Fruit fly (Drosophila melanogaster): ENCODE data around the gene Mnt.
A peak's percentile ranks its signal among the peaks of the same experiment; 100 is the strongest.

Mnt gene

DNA sequence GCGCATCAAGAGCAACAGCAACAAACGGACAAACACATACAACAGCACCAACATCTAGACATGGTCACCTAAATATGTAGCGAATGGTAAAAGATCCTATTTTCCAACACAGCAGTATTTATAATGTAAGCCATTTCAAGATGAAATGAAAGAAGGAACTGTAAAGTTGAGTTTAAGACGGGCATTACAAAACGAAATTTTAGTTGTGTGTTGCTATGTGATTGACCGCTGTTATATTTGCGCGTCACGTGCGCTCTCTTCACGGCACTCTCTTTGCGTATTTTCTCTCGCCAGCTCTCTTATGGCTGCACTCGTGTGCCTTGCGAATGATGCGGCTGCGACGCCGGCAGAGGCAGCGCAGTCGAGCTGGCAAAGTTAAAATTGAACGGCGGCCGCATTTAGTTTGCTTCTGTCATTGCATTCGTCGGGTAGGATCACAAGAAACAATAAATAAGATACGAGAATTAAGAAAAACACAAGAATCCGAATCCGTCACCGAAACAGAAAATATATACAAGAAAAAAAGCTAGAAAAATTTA is 16.3 kb downstream of the Mnt start (continued):
- TF ChIP-seq CG32532 (GFP tag; IDR thresholded peaks at IDR 0.05): peak; percentile 71
- TF ChIP-seq disco-r (GFP tag; optimal IDR thresholded peaks at IDR 0.05): peak; percentile 34
- TF ChIP-seq CG2129 (GFP tag; IDR thresholded peaks at IDR 0.05; ENCODE audit: partially characterized antibody): no peak
- TF ChIP-seq grn (GFP tag; optimal IDR thresholded peaks at IDR 0.05): no peak
- TF ChIP-seq HLH4C (GFP tag; IDR thresholded peaks at IDR 0.05; ENCODE audit: partially characterized antibody): no peak
- TF ChIP-seq Myb (GFP tag; optimal IDR thresholded peaks at IDR 0.05): peak; percentile 40
- no peak for TF ChIP-seq CG31224 (GFP tag; IDR thresholded peaks at IDR 0.05)
- TF ChIP-seq HLHmδ (GFP tag; optimal IDR thresholded peaks at IDR 0.05): peak; percentile 41
- TF ChIP-seq CG32772 (GFP tag; IDR thresholded peaks at IDR 0.05): peak; percentile 37; the same call in 1 of the 2 replicates
- TF ChIP-seq B-H2 (GFP tag; optimal IDR thresholded peaks at IDR 0.05): no peak
- peak; percentile 78 for TF ChIP-seq gem (tag; optimal IDR thresholded peaks at IDR 0.05)
- TF ChIP-seq CG17802 (tag; optimal IDR thresholded peaks at IDR 0.05): peak; percentile 39
- TF ChIP-seq CG18764 (GFP tag; optimal IDR thresholded peaks at IDR 0.05): peak; percentile 33
- peak; percentile 61; the same call in 1 of the 3 replicates for TF ChIP-seq CG17361 (GFP tag; IDR thresholded peaks at IDR 0.05)
- no peak for TF ChIP-seq sc (optimal IDR thresholded peaks at IDR 0.05)
- peak; percentile 62 for TF ChIP-seq sc (GFP tag; optimal IDR thresholded peaks at IDR 0.05)
- TF ChIP-seq CG31441 (GFP tag; IDR thresholded peaks at IDR 0.05): peak; percentile 72
- peak; percentile 28 for TF ChIP-seq CG7987 (GFP tag; optimal IDR thresholded peaks at IDR 0.05)
- TF ChIP-seq Hr51 (GFP tag; optimal IDR thresholded peaks at IDR 0.05): peak; percentile 29 to 71
- peak; percentile 98 for TF ChIP-seq CG3163 (GFP tag; optimal IDR thresholded peaks at IDR 0.05)
- TF ChIP-seq Doc3 (GFP tag; IDR thresholded peaks at IDR 0.05; ENCODE audit: partially characterized antibody): no peak
- TF ChIP-seq CG5953 (GFP tag; IDR thresholded peaks at IDR 0.05): peak; percentile 64; the same call in 1 of the 2 replicates
- TF ChIP-seq CG14667 (GFP tag; IDR thresholded peaks at IDR 0.05): 0 out of 2 replicates have a peak, but pooled peaks have one; percentile 21
- TF ChIP-seq tgo (GFP tag; IDR thresholded peaks at IDR 0.05): peak; percentile 57
- TF ChIP-seq CG11504 (tag; optimal IDR thresholded peaks at IDR 0.05): peak; percentile 75
- TF ChIP-seq Blimp-1 (GFP tag; optimal IDR thresholded peaks at IDR 0.05): peak; percentile 51
- peak; percentile 81 for TF ChIP-seq Ets65A (GFP tag)
- TF ChIP-seq CG13894 (tag; optimal IDR thresholded peaks at IDR 0.05): no peak
- TF ChIP-seq TFAM (GFP tag; optimal IDR thresholded peaks at IDR 0.05): no peak
- TF ChIP-seq row (GFP tag; IDR thresholded peaks at IDR 0.05): peak; percentile 81
- no peak for TF ChIP-seq toy (GFP tag; IDR thresholded peaks at IDR 0.05)
- TF ChIP-seq insv (GFP tag; optimal IDR thresholded peaks at IDR 0.05): no peak
- no peak for TF ChIP-seq mld (GFP tag; IDR thresholded peaks at IDR 0.05; ENCODE audit: partially characterized antibody)
- TF ChIP-seq CG43689 (GFP tag; IDR thresholded peaks at IDR 0.05): no peak
- TF ChIP-seq CG15696 (tag; optimal IDR thresholded peaks at IDR 0.05): no peak
- no peak for TF ChIP-seq Scr (GFP tag; IDR thresholded peaks at IDR 0.05; ENCODE audit: partially characterized antibody)
- TF ChIP-seq Tbp (GFP tag; optimal IDR thresholded peaks at IDR 0.05): no peak
- TF ChIP-seq CG4854 (GFP tag; optimal IDR thresholded peaks at IDR 0.05): peak; percentile 23
- peak; percentile 70 for TF ChIP-seq Mes4 (GFP tag; optimal IDR thresholded peaks at IDR 0.05)
- TF ChIP-seq CG2678 (tag; optimal IDR thresholded peaks at IDR 0.05): peak; percentile 61
- TF ChIP-seq lola (GFP tag; optimal IDR thresholded peaks at IDR 0.05): peak in 1 of 3 experiments; percentile 54
- TF ChIP-seq Ssrp (tag; optimal IDR thresholded peaks at IDR 0.05): peak; percentile 54
- no peak for TF ChIP-seq CG16813 (GFP tag; IDR thresholded peaks at IDR 0.05; ENCODE audit: partially characterized antibody)
- TF ChIP-seq Spps (tag; optimal IDR thresholded peaks at IDR 0.05): peak; percentile 31
- no peak for TF ChIP-seq usp (GFP tag; optimal IDR thresholded peaks at IDR 0.05)
- TF ChIP-seq CG1233 (GFP tag; optimal IDR thresholded peaks at IDR 0.05): peak; percentile 20
- no peak for TF ChIP-seq Opbp (GFP tag; IDR thresholded peaks at IDR 0.05; ENCODE audit: partially characterized antibody)
- TF ChIP-seq h (optimal IDR thresholded peaks at IDR 0.05): no peak
- TF ChIP-seq CG9215 (GFP tag; IDR thresholded peaks at IDR 0.05): peak; percentile 10; the same call in 1 of the 2 replicates
- no peak for TF ChIP-seq sna (GFP tag; IDR thresholded peaks at IDR 0.05; ENCODE audit: partially characterized antibody)
